Worm (Caenorhabditis elegans): ENCODE results near the gene best-22.

ce11 chrIV:12399983-12400382, 50.2 kb downstream of the best-22 start:
- TF ChIP-seq snpc-1.2 (GFP tag; IDR thresholded peaks at IDR 0.05), result no peak
- no peak for TF ChIP-seq ZK546.5 (tag; optimal IDR thresholded peaks at IDR 0.05)

All from whole organism, L4 larva.